Worm (Caenorhabditis elegans) whole organism, mixed stage, embryonic: ENCODE measurements around the gene M163.11.

ENCODE experiments used
- ces-1 ChIP-seq: fragments of 150-350 bp; optimal IDR thresholded peaks from 2 replicates; lab custom pipeline; 2014; ENCODE audit warnings: missing biosample characterization, missing genetic modification reagents, missing genetic modification characterization
- nhr-12 ChIP-seq: fragments of 150-350 bp; optimal IDR thresholded peaks from 2 replicates; lab custom pipeline; 2014; ENCODE audit warnings: missing biosample characterization, missing genetic modification characterization
- nhr-237 ChIP-seq: fragments of 150-350 bp; optimal IDR thresholded peaks from 2 replicates; lab custom pipeline; 2014; ENCODE audit warnings: missing biosample characterization, missing genetic modification characterization
- pha-4 ChIP-seq: fragments of 150-350 bp; optimal IDR thresholded peaks from 2 replicates; lab custom pipeline; 2018; ENCODE audit warnings: missing biosample characterization, missing genetic modification reagents, missing genetic modification characterization
- sptf-1 ChIP-seq: sonication (generic microtip); optimal IDR thresholded peaks from 2 replicates; lab custom pipeline; 2017; ENCODE audit warnings: mild to moderate bottlenecking, missing genetic modification characterization, moderate library complexity, missing compliant biosample characterization
- unc-39 ChIP-seq: fragments of 150-350 bp; optimal IDR thresholded peaks from 2 replicates; lab custom pipeline; 2014; ENCODE audit warnings: missing biosample characterization, missing genetic modification characterization
- zip-8 ChIP-seq: fragments of 150-350 bp; optimal IDR thresholded peaks from 2 replicates; lab custom pipeline; 2014; ENCODE audit warnings: missing biosample characterization, missing genetic modification characterization

DNA sequence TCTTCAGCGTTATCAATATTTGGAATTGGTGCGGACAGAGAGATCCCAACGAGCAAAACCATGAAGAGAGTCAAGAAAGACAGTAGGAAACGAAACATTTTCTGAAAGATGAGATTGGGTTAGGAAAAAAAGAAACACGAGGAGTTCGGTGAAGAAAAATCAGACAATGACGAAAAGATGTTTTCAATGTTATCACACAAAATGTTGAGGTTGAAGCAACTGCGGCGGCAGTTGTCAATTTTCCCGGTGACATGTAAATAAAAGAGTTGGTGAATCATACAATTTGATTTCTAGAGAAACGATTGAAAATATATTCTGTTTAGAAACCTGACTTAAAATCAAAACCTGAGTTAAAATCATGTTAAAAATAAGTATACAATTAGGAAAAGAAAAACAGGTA is 25.4 kb upstream of the M163.11 start, which contains the start of gene F23D12.7:
- TF ChIP-seq sptf-1 (no peak), pha-4 (tag; lab: Kevin White, UChicago) (no peak), ces-1 (no peak), nhr-12 (no peak), unc-39 (tag; lab: Kevin White, UChicago) (no peak), zip-8 (no peak), nhr-237 (tag; lab: Kevin White, UChicago) (no peak)
